Worm (Caenorhabditis elegans): ENCODE data around the gene C16A3.6.

DNA sequence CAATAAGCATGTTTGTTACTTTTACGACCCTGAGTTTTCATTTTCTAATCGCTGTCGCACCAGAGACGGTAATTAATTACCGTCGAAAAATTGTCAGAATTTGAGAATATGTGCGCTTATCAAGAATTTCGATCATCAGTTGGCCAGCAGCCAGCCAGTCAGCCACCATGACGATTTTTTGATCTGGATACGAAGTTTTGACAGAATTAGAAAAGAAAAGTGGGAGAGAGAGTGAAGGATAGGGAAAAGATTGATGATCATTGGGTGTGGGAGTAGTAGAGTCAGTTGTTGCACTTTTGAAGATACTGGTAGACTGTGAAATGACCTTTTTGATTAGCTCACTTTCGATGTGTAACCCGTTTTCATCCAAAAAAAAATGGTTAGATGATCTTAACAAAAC is 14.6 kb upstream of the C16A3.6 start:
- TF ChIP-seq ets-4 (tag; optimal IDR thresholded peaks at IDR 0.05) (no peak), sox-4 (tag; optimal IDR thresholded peaks at IDR 0.05) (no peak), K02D7.2 (tag; optimal IDR thresholded peaks at IDR 0.05) (no peak), pha-4 (tag; optimal IDR thresholded peaks at IDR 0.05) (no peak), ceh-9 (tag; optimal IDR thresholded peaks at IDR 0.05) (no peak), dve-1 (tag; optimal IDR thresholded peaks at IDR 0.05) (no peak), gmeb-2 (tag; optimal IDR thresholded peaks at IDR 0.05) (no peak), unc-86 (tag; optimal IDR thresholded peaks at IDR 0.05) (no peak), hlh-15 (tag; optimal IDR thresholded peaks at IDR 0.05) (no peak), rnt-1 (tag; optimal IDR thresholded peaks at IDR 0.05) (no peak), fkh-10 (GFP tag; optimal IDR thresholded peaks at IDR 0.05) (no peak), odd-2 (tag; optimal IDR thresholded peaks at IDR 0.05) (no peak), syd-9 (tag; optimal IDR thresholded peaks at IDR 0.05) (no peak)
